Fruit fly (Drosophila melanogaster) whole organism: ENCODE results near the gene CG2321.
A peak's percentile ranks its signal among the peaks of the same experiment; 100 is the strongest.

Source experiments
- CG8478 ChIP-seq: fragments of >200 bp; optimal IDR thresholded peaks from 2 replicates; lab custom pipeline; 2018; ENCODE audit warnings: inconsistent platforms
- Dll ChIP-seq: fragments of >200 bp; optimal IDR thresholded peaks from 2 replicates; lab custom pipeline; 2017
- EcR ChIP-seq, 2 experiments: fragments of >200 bp; optimal IDR thresholded peaks; 2 replicates each; lab custom pipeline; 2017; ENCODE audit warnings: missing biosample characterization in 2 of 2, missing genetic modification characterization in 2 of 2, missing genetic modification reagents in 2 of 2
- pan ChIP-seq: fragments of >200 bp; optimal IDR thresholded peaks from 2 replicates; lab custom pipeline; 2017
- psq ChIP-seq: fragments of >200 bp; optimal IDR thresholded peaks from 2 replicates; lab custom pipeline; 2017
- usp ChIP-seq: fragments of >200 bp; optimal IDR thresholded peaks from 2 replicates; lab custom pipeline; 2017; ENCODE audit warnings: missing biosample characterization, missing genetic modification characterization, mixed read lengths

The CG2321 gene

DNA sequence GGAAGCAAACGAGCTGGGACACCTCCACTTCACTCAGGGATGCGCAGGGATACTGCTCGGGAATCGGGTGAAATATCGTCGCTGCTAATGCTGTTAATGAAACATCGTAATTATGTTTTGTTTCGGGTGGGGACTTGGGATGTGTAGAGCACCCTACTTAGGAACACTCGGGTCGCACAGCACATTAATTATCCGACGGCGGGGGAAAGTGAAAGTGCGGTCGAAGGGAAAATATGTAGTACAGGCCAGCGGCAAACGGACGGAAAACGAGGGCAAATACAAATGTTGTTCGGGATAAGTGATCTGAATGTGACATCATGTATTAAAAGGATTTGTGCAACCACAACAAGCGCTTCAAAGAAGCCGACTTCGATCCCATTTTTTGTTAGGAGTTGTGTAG lies 22.4 kb upstream of the CG2321 start:
- TF ChIP-seq Dll (lab: Kevin White, UChicago) (no peak), EcR (GFP tag; optimal IDR thresholded peaks at IDR 0.05; lab: Kevin White, UChicago) (no peak), psq (lab: Kevin White, UChicago) (no peak), pan (lab: Kevin White, UChicago) (no peak), usp (GFP tag; lab: Kevin White, UChicago) (no peak), CG8478 (lab: Kevin White, UChicago) (no peak)

DNA sequence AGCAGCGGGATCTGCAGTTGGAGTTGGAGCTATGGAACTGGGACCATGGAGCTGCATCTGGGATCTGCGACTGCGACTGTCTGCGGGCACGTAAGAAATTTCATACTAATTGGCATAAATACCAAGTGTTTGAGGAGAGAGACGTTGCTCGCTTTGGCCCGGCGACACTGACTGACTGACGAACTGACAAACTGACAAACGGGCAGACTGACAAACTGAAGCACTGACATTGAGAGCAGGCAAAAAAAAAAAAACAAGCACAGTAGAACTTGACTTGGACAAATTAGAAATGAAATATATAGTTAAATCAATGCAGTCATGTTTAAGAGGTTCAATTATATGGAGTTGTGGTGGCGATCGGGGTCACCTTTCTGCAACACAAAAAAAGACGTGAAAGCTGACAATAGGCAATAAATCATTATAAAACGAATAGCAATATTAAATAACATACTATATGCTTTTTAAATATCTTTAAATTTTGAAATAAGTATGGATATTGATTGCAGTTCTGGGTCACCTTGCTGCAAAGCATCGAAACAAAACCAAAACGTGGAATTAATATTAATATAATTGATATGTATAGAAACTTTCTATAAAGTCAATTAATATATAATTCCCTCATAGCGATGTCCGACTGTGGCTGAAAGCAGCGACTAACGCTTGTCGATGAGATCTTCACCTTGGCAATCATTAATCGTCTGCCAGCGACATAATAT lies 19.6 kb upstream of the CG2321 start:
- TF ChIP-seq Dll (lab: Kevin White, UChicago) (no peak), pan (lab: Kevin White, UChicago) (no peak), CG8478 (lab: Kevin White, UChicago) (no peak)

DNA sequence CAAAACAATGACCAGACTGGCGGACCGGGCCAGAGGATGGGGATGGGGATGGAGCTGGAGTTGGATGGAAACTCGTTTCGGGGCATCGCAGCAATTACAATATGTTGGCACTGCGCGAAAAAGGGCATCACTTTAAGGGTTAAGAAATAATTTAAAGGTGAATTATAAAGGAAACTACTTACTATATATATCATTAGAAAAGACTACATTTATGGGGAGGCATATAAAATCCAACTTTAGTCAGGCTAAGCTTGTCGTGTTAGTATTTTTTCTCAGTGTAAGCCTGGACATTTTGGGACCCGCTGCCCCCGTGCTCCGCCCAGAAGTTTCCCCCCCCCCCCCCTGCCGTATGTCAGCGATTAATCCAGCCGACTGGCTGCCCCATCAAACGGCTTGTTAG lies 17.5 kb upstream of the CG2321 start:
- TF ChIP-seq psq (lab: Kevin White, UChicago) = no peak
- TF ChIP-seq EcR (GFP tag; optimal IDR thresholded peaks at IDR 0.05; lab: Kevin White, UChicago) = no peak
- peak; percentile 35 for TF ChIP-seq Dll (lab: Kevin White, UChicago)
- no peak for TF ChIP-seq usp (GFP tag; lab: Kevin White, UChicago)
- TF ChIP-seq CG8478 (lab: Kevin White, UChicago) = no peak
- no peak for TF ChIP-seq pan (lab: Kevin White, UChicago)

DNA sequence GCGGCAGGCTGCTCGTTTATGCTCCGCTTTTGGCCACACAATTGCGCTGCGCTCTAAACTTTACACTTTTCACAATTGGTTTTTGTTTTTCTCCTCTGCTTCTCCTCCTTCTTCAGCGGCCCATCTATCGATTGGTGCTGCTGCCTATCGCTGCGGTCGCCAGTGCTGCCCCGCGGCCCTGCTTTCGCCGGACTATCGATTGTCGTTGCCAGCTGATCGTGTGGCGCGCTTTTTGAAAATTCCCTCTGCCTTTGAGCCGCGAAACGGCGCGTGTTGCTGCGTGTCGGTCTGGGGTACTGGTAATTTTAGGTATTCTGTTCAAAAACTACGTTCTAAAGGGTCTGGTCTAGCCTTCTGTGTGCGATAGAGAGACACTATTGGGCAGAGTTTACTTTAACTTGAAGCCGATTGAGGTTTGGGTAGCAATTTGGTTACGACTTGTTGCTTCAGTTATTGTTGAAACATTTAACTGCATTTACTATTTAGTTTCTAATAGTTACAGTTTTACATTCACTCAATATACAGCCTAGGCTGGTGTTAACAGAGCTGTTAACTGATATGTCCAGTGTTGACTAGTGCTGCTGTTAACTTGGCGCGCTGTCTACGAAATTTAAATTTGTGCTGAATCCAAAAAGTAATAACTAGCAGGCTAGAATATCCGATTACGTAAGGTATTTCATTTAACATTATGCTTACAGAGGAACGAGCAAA lies 14.5 kb upstream of the CG2321 start, which contains the start of gene Trc8:
Trc8 (minus strand) TSS at position 392 of the 711 bp plus-strand sequence.
- TF ChIP-seq pan (lab: Kevin White, UChicago) (no peak), CG8478 (lab: Kevin White, UChicago) (no peak), usp (GFP tag; lab: Kevin White, UChicago) (no peak), psq (lab: Kevin White, UChicago) (no peak), Dll (lab: Kevin White, UChicago) (no peak), EcR (GFP tag; optimal IDR thresholded peaks at IDR 0.05; lab: Kevin White, UChicago) (no peak)

DNA sequence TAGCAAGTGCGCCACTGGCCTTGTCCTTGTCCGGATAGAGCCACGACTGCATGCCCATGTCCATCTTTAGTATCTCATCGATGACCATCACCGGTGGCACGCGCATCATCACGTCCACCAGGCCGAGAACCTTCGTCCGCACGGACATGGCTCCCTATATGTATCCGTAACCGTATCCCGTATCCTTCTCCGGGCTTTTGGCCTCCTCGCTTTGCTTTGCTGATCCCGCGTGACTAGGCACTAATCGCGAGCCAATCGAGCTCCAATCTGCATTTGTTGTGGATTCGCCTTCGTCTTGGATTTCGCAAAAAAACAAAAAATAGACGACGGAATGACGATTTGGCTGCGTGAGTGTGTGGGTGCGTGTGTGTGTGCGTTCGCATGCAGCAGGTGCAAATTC lies 13.9 kb upstream of the CG2321 start:
- TF ChIP-seq Dll (lab: Kevin White, UChicago) (no peak), EcR (GFP tag; optimal IDR thresholded peaks at IDR 0.05; lab: Kevin White, UChicago) (no peak), psq (lab: Kevin White, UChicago) (no peak), CG8478 (lab: Kevin White, UChicago) (no peak), pan (lab: Kevin White, UChicago) (no peak), usp (GFP tag; lab: Kevin White, UChicago) (no peak)

DNA sequence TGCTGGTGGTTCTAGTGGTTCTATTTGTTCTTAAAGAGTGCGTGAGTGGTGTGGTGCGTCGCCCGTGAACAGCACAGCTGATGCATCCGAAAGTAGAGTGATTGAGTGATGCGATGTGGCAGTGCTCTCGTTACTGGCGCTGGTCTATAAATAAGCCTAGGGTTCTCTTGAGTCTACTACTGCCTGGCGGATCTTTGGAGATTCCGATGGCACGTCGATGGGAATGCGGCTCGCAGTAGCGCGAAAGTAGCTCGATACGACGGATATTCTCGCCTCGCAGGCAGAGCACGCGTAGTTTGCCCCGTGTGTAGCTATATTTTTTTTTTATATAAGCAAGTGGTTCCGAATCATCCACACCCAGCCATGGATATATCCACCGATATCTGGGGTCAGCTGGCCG lies 7.2 kb upstream of the CG2321 start:
- no peak for TF ChIP-seq CG8478 (lab: Kevin White, UChicago)
- no peak for TF ChIP-seq pan (lab: Kevin White, UChicago)

DNA sequence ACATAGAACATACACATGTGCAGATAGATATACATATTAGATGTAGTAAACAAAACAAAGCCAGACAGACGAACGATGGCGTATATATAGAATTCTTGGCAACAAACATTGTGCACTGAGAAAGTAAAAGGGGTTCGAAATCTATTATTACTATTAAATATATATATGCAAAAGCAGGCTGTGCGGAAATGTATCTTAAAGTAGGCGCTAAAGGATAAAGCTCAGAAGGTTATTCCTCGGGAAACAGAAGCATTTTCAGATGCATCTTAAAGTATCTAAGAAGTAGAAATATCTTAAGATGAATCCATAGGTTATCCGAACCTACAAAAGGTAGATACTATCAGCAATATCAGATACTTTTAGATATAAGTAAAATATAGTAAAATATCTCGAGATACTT lies 6.8 kb upstream of the CG2321 start:
- TF ChIP-seq pan (lab: Kevin White, UChicago) (no peak), Dll (lab: Kevin White, UChicago) (no peak), CG8478 (lab: Kevin White, UChicago) (no peak), usp (GFP tag; lab: Kevin White, UChicago) (no peak), psq (lab: Kevin White, UChicago) (no peak), EcR (GFP tag; optimal IDR thresholded peaks at IDR 0.05; lab: Kevin White, UChicago) (no peak)

DNA sequence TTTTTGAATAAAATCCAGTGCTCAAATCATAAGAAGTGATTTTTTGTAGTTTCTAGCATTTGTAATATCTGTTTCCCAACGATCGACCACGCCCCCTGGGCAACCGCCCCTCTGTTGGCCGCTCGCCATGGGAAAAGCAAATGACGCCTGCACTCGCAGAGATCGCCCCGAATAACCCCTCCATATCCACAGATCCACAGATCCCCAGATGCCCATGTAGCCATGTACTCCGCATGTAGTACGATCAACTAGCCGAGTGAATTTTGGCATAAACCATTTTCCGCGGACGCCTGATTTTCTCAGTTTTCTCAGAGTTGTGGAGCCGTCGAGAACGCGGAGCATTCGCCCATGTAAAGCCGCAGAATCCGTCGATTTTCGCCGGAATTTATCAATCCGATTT lies 5.4 kb upstream of the CG2321 start, which contains the start of gene FipoQ:
FipoQ (plus strand) TSS at position 301 of the 400 bp plus-strand sequence.
- no peak for TF ChIP-seq pan (lab: Kevin White, UChicago)
- TF ChIP-seq CG8478 (lab: Kevin White, UChicago) = no peak
- TF ChIP-seq Dll (lab: Kevin White, UChicago) = no peak

DNA sequence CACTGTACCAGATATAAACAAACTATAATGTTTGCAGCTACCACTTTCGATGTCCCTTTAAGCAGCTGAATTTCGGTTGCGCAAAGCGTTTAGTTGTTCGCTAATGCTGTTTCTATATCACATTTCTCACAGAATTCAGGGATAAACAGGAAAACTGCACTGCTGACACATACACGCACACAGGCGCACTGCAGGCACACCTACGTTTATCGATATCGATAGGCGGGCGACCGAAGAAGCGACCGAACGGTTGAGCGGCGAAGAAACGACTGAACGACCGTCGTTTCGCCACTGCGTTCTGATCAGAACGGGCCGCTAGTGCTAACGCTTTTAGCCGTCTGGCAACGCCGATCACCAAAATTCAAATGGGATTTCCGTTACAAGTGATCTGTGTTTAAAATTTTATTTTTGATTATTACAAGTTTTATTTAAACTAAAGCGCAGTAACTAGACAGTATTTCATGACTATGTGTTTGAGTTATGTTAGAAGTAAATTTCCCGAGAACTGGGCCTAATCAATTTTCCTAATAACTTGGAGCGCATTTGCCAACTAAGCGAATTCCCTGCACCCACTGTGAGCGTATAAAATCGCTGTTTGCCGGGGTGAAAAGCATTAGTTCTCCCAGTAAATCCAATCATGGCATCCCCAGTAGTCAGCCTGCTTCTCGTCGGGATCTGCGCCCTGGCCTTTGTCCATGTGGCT lies 4.3 kb upstream of the CG2321 start, which contains the start of the genes CG2310 and Diedel:
CG2310 (minus strand) TSS at position 277 of the 703 bp plus-strand sequence.
Diedel (plus strand) TSS at position 611 of the 703 bp plus-strand sequence.
- TF ChIP-seq psq (lab: Kevin White, UChicago) (no peak), CG8478 (lab: Kevin White, UChicago) (no peak), Dll (lab: Kevin White, UChicago) (no peak), pan (lab: Kevin White, UChicago) (no peak)

DNA sequence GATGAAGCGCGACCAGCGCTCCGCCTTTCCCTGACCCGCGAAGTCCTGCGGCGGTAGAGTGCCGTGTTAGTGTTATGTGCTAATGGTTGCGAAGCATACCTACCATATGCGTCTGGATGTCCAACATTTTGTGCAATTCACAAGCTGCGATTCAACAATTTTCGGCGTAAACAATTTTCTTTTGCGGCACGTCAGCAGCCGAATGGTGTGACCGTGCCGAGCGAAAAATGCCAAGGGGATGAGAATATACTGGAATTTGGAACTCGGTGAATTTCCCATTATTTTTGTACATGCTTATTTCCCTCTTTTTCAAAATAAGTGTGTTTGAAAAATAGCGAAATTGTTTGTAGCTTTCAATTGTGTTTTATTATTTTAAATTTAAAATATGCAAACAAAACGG lies 1.8 kb upstream of the CG2321 start, which contains the start of gene Spase12:
Spase12 (minus strand) TSS at position 239 of the 400 bp plus-strand sequence.
- TF ChIP-seq usp (GFP tag; lab: Kevin White, UChicago) = no peak
- TF ChIP-seq Dll (lab: Kevin White, UChicago) = no peak
- TF ChIP-seq EcR (GFP tag; optimal IDR thresholded peaks at IDR 0.05; lab: Kevin White, UChicago) = no peak
- no peak for TF ChIP-seq pan (lab: Kevin White, UChicago)
- no peak for TF ChIP-seq CG8478 (lab: Kevin White, UChicago)
- TF ChIP-seq psq (lab: Kevin White, UChicago) = no peak

DNA sequence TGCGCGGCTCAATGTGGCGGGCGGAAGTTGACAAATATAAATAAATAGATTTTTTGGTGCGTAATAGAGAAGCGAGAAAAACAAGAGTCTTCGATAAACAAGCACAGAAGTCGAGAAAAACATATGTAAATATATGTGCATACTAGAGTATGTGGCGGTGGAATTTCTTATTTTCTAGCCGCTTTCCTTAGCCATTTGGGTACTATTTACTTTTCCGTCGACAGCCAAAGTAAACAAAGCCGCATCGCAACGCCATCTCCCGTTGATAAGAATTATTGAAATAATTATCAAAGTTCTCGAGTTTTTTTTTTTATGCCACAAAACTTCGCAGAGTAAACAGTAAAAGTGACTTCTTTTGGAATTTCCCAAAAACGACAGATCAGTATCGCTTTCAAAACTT lies 9.1 kb downstream of the CG2321 start:
- TF ChIP-seq usp (GFP tag; lab: Kevin White, UChicago) (no peak), Dll (lab: Kevin White, UChicago) (no peak)
